Worm (Caenorhabditis elegans) whole organism, young adult: ENCODE data around the gene tor-1.

Experiments
- F22D6.2 ChIP-seq: sonication (generic microtip); optimal IDR thresholded peaks from 2 replicates; lab custom pipeline; 2016; ENCODE audit warnings: mild to moderate bottlenecking, missing genetic modification characterization, missing compliant biosample characterization
- F52B5.7 ChIP-seq: sonication (generic microtip); optimal IDR thresholded peaks from 2 replicates; lab custom pipeline; 2016; ENCODE audit warnings: mild to moderate bottlenecking, missing genetic modification characterization, missing compliant biosample characterization
- K11D2.4 ChIP-seq: fragments of 200-800 bp; sonication (Bioruptor generic); IDR thresholded peaks from 2 replicates; pipeline ENCODE4 v1.3.6; 2022; ENCODE audit warnings: missing genetic modification reagents, missing genetic modification characterization, missing compliant biosample characterization
- Y53F4B.3 ChIP-seq: fragments of 200-800 bp; sonication (Bioruptor generic); IDR thresholded peaks from 2 replicates; pipeline ENCODE4 v1.3.6; 2022; ENCODE audit warnings: missing genetic modification reagents, missing genetic modification characterization, missing compliant biosample characterization
- Y56A3A.18 ChIP-seq: fragments of 200-800 bp; sonication (Bioruptor generic); IDR thresholded peaks from 2 replicates; pipeline ENCODE4 v1.3.6; 2022; ENCODE audit warnings: missing genetic modification reagents, missing genetic modification characterization, missing compliant biosample characterization
- Y67H2A.10 ChIP-seq: fragments of 200-800 bp; sonication (Bioruptor generic); conservative IDR thresholded peaks from 2 replicates; pipeline ENCODE4 v1.3.6; 2022; ENCODE audit warnings: missing genetic modification reagents, missing genetic modification characterization, missing compliant biosample characterization
- ZK185.1 ChIP-seq: sonication (generic microtip); optimal IDR thresholded peaks from 2 replicates; lab custom pipeline; 2016; ENCODE audit warnings: mild to moderate bottlenecking, missing genetic modification characterization, missing compliant biosample characterization; ENCODE audit not compliant: poor library complexity, severe bottlenecking
- ama-1 ChIP-seq, 3 experiments: fragments of 150-350 bp in 1 of 3; sonication (generic microtip) in 2 of 3; optimal IDR thresholded peaks; 2 replicates each; lab custom pipeline; 2014 to 2018; ENCODE audit warnings: missing biosample characterization in 2 of 3, missing genetic modification characterization in 2 of 3, missing genetic modification reagents in 2 of 3
- aptf-2 ChIP-seq: fragments of 200-800 bp; sonication (Bioruptor generic); conservative IDR thresholded peaks from 2 replicates; pipeline ENCODE4 v1.3.6; 2022; ENCODE audit warnings: missing genetic modification reagents, missing genetic modification characterization, missing compliant biosample characterization
- attf-6 ChIP-seq: fragments of 200-800 bp; sonication (Bioruptor generic); IDR thresholded peaks from 2 replicates; pipeline ENCODE4 v1.3.6; 2022; ENCODE audit warnings: missing genetic modification reagents, missing genetic modification characterization, missing compliant biosample characterization
- bed-1 ChIP-seq: fragments of 200-800 bp; sonication (Bioruptor generic); IDR thresholded peaks from 2 replicates; pipeline ENCODE4 v1.3.6; 2022; ENCODE audit warnings: missing genetic modification reagents, missing genetic modification characterization, missing compliant biosample characterization
- ccch-3 ChIP-seq: fragments of 200-800 bp; sonication (Bioruptor generic); optimal IDR thresholded peaks from 2 replicates; lab custom pipeline; 2018; ENCODE audit warnings: mild to moderate bottlenecking, missing genetic modification characterization, missing compliant biosample characterization
- cebp-2 ChIP-seq: fragments of 200-800 bp; sonication (Bioruptor generic); IDR thresholded peaks from 2 replicates; pipeline ENCODE4 v1.3.6; 2022; ENCODE audit warnings: missing genetic modification characterization, missing compliant biosample characterization
- ceh-40 ChIP-seq: fragments of 200-800 bp; sonication (Bioruptor generic); IDR thresholded peaks from 2 replicates; pipeline ENCODE4 v1.3.6; 2022; ENCODE audit warnings: missing genetic modification characterization, missing compliant biosample characterization
- ceh-58 ChIP-seq: fragments of 200-800 bp; sonication (Bioruptor generic); IDR thresholded peaks from 2 replicates; pipeline ENCODE4 v1.3.6; 2022; ENCODE audit warnings: missing genetic modification characterization, missing compliant biosample characterization
- ceh-79 ChIP-seq: sonication (generic microtip); optimal IDR thresholded peaks from 2 replicates; lab custom pipeline; 2017; ENCODE audit warnings: mild to moderate bottlenecking, missing genetic modification characterization, missing compliant biosample characterization
- ceh-91 ChIP-seq: fragments of 200-800 bp; sonication (Bioruptor generic); IDR thresholded peaks from 2 replicates; pipeline ENCODE4 v1.3.6; 2022; ENCODE audit warnings: missing genetic modification reagents, missing genetic modification characterization, missing compliant biosample characterization
- chd-7 ChIP-seq: sonication (generic microtip); optimal IDR thresholded peaks from 2 replicates; lab custom pipeline; 2016; ENCODE audit warnings: mild to moderate bottlenecking, missing genetic modification characterization, moderate library complexity, missing compliant biosample characterization
- die-1 ChIP-seq: sonication (generic microtip); optimal IDR thresholded peaks from 2 replicates; lab custom pipeline; 2016; ENCODE audit warnings: missing genotype, mild to moderate bottlenecking, missing genetic modification characterization, missing compliant biosample characterization
- gei-17 ChIP-seq: fragments of 200-800 bp; sonication (Bioruptor generic); optimal IDR thresholded peaks from 2 replicates; lab custom pipeline; 2018; ENCODE audit warnings: mild to moderate bottlenecking, missing genetic modification characterization, missing compliant biosample characterization
- hlh-26 ChIP-seq: fragments of 200-800 bp; sonication (Bioruptor generic); conservative IDR thresholded peaks from 2 replicates; pipeline ENCODE4 v1.3.6; 2022; ENCODE audit warnings: missing genetic modification reagents, missing genetic modification characterization, missing compliant biosample characterization
- hsf-1 ChIP-seq: fragments of 200-800 bp; sonication (Bioruptor generic); IDR thresholded peaks from 2 replicates; pipeline ENCODE4 v1.3.6; 2022; ENCODE audit warnings: missing genetic modification reagents, missing genetic modification characterization, missing compliant biosample characterization
- lin-35 ChIP-seq, 3 experiments: fragments of 150-350 bp in 2 of 3; sonication (generic microtip) in 1 of 3; optimal IDR thresholded peaks; 2 replicates each; lab custom pipeline; 2014 to 2018; ENCODE audit warnings: missing biosample characterization in 3 of 3, missing genetic modification characterization in 3 of 3, missing genetic modification reagents in 3 of 3
- lin-54 ChIP-seq: fragments of 200-800 bp; sonication (Bioruptor generic); optimal IDR thresholded peaks from 2 replicates; lab custom pipeline; 2018; ENCODE audit warnings: mild to moderate bottlenecking, missing genetic modification characterization, missing compliant biosample characterization
- lsy-27 ChIP-seq: sonication (generic microtip); optimal IDR thresholded peaks from 2 replicates; lab custom pipeline; 2017; ENCODE audit warnings: missing genetic modification characterization, mild to moderate bottlenecking, missing compliant biosample characterization, antibody characterized with exemption, missing genotype, borderline replicate concordance; ENCODE audit not compliant: insufficient read depth
- madf-10 ChIP-seq: sonication (generic microtip); optimal IDR thresholded peaks from 2 replicates; lab custom pipeline; 2016; ENCODE audit warnings: mild to moderate bottlenecking, missing genetic modification characterization, missing compliant biosample characterization
- madf-3 ChIP-seq: fragments of 200-800 bp; sonication (Bioruptor generic); IDR thresholded peaks from 2 replicates; pipeline ENCODE4 v1.3.6; 2022; ENCODE audit warnings: missing genetic modification reagents, missing genetic modification characterization, missing compliant biosample characterization
- mes-4 ChIP-seq: sonication (generic microtip); optimal IDR thresholded peaks from 2 replicates; lab custom pipeline; 2016; ENCODE audit warnings: missing genotype, missing genetic modification characterization, missing compliant biosample characterization
- mxl-1 ChIP-seq: sonication (generic microtip); optimal IDR thresholded peaks from 2 replicates; lab custom pipeline; 2016; ENCODE audit warnings: missing genetic modification characterization, missing compliant biosample characterization
- nfya-1 ChIP-seq: sonication (generic microtip); optimal IDR thresholded peaks from 2 replicates; lab custom pipeline; 2017; ENCODE audit warnings: antibody characterized with exemption, missing compliant biosample characterization, missing genetic modification characterization, borderline replicate concordance; ENCODE audit not compliant: insufficient read depth
- nhr-179 ChIP-seq: sonication (generic microtip); optimal IDR thresholded peaks from 2 replicates; lab custom pipeline; 2016; ENCODE audit warnings: mild to moderate bottlenecking, missing genetic modification characterization, missing compliant biosample characterization
- pha-4 ChIP-seq: fragments of 150-350 bp; sonication (generic microtip); optimal IDR thresholded peaks from 2 replicates; lab custom pipeline; 2014; ENCODE audit warnings: missing biosample characterization, missing genetic modification reagents, missing genetic modification characterization
- rcor-1 ChIP-seq: fragments of 200-800 bp; sonication (Bioruptor generic); IDR thresholded peaks from 2 replicates; pipeline ENCODE4 v1.3.6; 2022; ENCODE audit warnings: missing genetic modification reagents, missing genetic modification characterization, missing compliant biosample characterization
- rec-8 ChIP-seq, 2 experiments: sonication (generic microtip); optimal IDR thresholded peaks; 2 replicates each; lab custom pipeline; 2016; ENCODE audit warnings: mild to moderate bottlenecking in 2 of 2, missing genetic modification characterization in 2 of 2, missing genetic modification reagents in 2 of 2, missing genotype in 2 of 2, missing biosample characterization in 1 of 2, missing compliant biosample characterization in 1 of 2, moderate library complexity in 1 of 2
- sea-2 ChIP-seq: fragments of 200-800 bp; sonication (Bioruptor generic); IDR thresholded peaks from 2 replicates; pipeline ENCODE4 v1.3.6; 2022; ENCODE audit warnings: missing genetic modification characterization, missing compliant biosample characterization
- snpc-1.3 ChIP-seq: sonication (generic microtip); optimal IDR thresholded peaks from 2 replicates; lab custom pipeline; 2017; ENCODE audit warnings: missing genetic modification characterization, mild to moderate bottlenecking, missing compliant biosample characterization, antibody characterized with exemption, moderate library complexity, missing genotype, missing genetic modification reagents; ENCODE audit not compliant: insufficient read depth
- snpc-3.4 ChIP-seq: sonication (generic microtip); optimal IDR thresholded peaks from 2 replicates; lab custom pipeline; 2017; ENCODE audit warnings: missing genetic modification characterization, mild to moderate bottlenecking, missing compliant biosample characterization, antibody characterized with exemption, moderate library complexity, missing genotype, missing genetic modification reagents
- tbp1 ChIP-seq: fragments of 200-800 bp; sonication (Bioruptor generic); optimal IDR thresholded peaks from 2 replicates; lab custom pipeline; 2018; ENCODE audit warnings: mild to moderate bottlenecking, missing genetic modification characterization, missing compliant biosample characterization
- tlf-1 ChIP-seq: fragments of 200-800 bp; sonication (Bioruptor generic); optimal IDR thresholded peaks from 2 replicates; lab custom pipeline; 2018; ENCODE audit warnings: mild to moderate bottlenecking, missing genetic modification characterization, missing compliant biosample characterization
- unc-130 ChIP-seq: sonication (generic microtip); optimal IDR thresholded peaks from 2 replicates; lab custom pipeline; 2016; ENCODE audit warnings: missing genetic modification reagents, missing genetic modification characterization, missing compliant biosample characterization
- zfh-2 ChIP-seq: fragments of 200-800 bp; sonication (Bioruptor generic); conservative IDR thresholded peaks from 2 replicates; pipeline ENCODE4 v1.3.6; 2022; ENCODE audit warnings: missing genetic modification reagents, missing genetic modification characterization, missing compliant biosample characterization
- ztf-22 ChIP-seq: fragments of 200-800 bp; sonication (Bioruptor generic); optimal IDR thresholded peaks from 2 replicates; lab custom pipeline; 2018; ENCODE audit warnings: mild to moderate bottlenecking, missing genetic modification characterization, moderate library complexity, missing compliant biosample characterization

The tor-1 gene

DNA sequence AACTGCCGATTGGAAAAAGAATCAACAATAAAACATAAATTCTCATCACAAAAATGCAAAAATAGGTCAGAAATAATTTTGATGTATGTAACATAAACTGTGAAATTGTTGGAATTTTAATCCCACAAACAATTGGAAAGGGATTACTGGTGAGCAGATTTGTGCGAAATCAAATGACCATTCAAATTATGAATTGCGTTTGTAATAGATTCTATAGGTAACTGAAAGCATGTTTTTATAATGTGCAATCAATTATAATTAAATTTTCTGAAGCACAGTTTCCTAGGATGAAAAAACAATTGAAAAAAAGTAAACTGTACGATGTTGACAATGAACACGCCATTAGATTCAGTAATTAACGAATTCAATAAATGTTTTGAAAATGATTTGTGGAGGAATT, at the start of gene tor-1:
Gene tor-1 (minus strand): TSS at position 101 of the 400 bp plus-strand sequence.
- TF ChIP-seq ceh-40 (GFP tag; lab: Robert Waterston, UW) (no peak), hsf-1 (GFP tag; lab: Robert Waterston, UW) (no peak), lin-54 (no peak), rcor-1 (GFP tag; lab: Robert Waterston, UW) (no peak), tbp1 (GFP tag; lab: Kevin White, UChicago) (no peak), Y53F4B.3 (GFP tag; lab: Robert Waterston, UW) (no peak), lin-35 (GFP tag; optimal IDR thresholded peaks at IDR 0.05; lab: Kevin White, UChicago) (no peak), Y67H2A.10 (GFP tag; lab: Robert Waterston, UW) (no peak), unc-130 (GFP tag; lab: Kevin White, UChicago) (no peak), F52B5.7 (tag; lab: Kevin White, UChicago) (no peak)

DNA sequence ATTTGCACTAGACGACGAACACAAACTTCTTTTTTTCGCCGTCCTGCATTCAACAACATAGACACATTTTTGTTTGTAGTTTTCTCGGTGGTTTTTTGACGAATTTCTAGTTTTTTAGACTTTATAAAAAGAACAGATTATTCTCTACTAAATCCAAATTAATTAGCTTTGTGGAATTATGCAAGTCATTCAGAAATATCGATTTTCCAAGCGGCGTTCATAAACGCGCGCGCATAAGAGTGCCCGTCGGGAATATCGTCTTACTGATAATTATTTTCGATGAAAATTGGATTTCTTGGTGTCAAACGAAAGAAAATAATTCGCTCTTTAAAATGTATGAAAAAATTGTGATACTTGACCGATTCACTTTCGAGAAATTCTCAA, 49.0 kb upstream of the tor-1 start:
- TF ChIP-seq pha-4 (tag; lab: Kevin White, UChicago) (no peak), ceh-79 (tag; lab: Kevin White, UChicago) (no peak), tlf-1 (GFP tag; lab: Kevin White, UChicago) (no peak), bed-1 (no peak), Y56A3A.18 (GFP tag; lab: Robert Waterston, UW) (no peak), aptf-2 (no peak), unc-130 (GFP tag; lab: Kevin White, UChicago) (no peak), rcor-1 (GFP tag; lab: Robert Waterston, UW) (no peak)

DNA sequence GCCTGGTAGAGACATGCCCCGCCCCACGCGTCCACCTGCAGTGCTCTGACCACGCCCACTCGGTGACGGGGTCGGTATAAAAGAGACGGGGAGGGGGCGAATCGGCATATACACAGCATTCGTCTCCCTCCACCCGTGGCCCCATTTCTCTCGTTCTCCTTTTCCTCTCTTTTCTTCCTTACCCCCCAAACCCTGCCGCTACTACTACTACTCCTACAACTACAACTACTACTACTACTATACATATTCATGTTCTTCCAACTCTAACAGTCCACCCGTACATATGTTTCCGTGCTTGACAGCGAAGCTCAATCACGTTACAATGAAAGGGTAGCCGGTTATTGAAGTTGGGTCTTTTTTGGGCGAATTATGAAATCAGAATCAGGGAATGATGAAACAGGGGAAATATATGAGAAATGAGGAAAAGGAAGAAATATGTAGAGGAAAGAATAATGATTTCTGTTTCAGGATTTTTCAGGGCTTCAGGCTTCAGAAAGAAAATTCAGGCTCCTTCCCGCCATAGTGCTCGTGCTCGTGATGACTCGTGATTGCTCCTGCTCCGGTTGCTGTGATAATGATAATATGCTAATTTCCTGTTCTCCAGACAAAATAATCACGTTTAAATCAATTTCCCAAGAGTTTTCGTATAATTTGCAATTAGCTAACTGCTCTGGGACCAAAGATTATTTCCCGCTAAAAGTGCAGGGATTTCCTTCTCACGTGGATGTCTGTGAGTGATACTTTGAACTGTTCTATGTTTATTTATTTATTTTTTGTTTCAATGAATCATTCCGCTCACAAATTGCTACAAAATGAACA, 48.4 kb upstream of the tor-1 start:
- TF ChIP-seq sea-2 (no peak), nhr-179 (peak; percentile 34), tlf-1 (GFP tag; lab: Kevin White, UChicago) (peak; percentile 79), gei-17 (GFP tag; lab: Kevin White, UChicago) (peak; percentile 86), lsy-27 (tag; lab: Kevin White, UChicago) (no peak), ccch-3 (GFP tag; lab: Kevin White, UChicago) (no peak), K11D2.4 (GFP tag; lab: Robert Waterston, UW) (peak; percentile 54; the same call in 1 of the 2 replicates), ama-1 (optimal IDR thresholded peaks at IDR 0.05; lab: Kevin White, UChicago) (peak; percentile 100), ama-1 (GFP tag; optimal IDR thresholded peaks at IDR 0.05; lab: Kevin White, UChicago) (peak in 1 of 2 experiments; percentile 70), attf-6 (0 out of 2 replicates have a peak, but pooled peaks have one; percentile 20), F22D6.2 (tag; lab: Kevin White, UChicago) (no peak), Y53F4B.3 (GFP tag; lab: Robert Waterston, UW) (no peak), mes-4 (tag; lab: Kevin White, UChicago) (no peak), madf-10 (tag; lab: Kevin White, UChicago) (peak; percentile 44), madf-3 (GFP tag; lab: Robert Waterston, UW) (no peak; the same call in 1 of the 2 replicates), ceh-58 (GFP tag; lab: Robert Waterston, UW) (no peak), mxl-1 (tag; lab: Kevin White, UChicago) (peak; percentile 38), ztf-22 (GFP tag; lab: Kevin White, UChicago) (no peak), snpc-1.3 (no peak), hlh-26 (0 out of 2 replicates have a peak, but pooled peaks have one; percentile 35), rcor-1 (GFP tag; lab: Robert Waterston, UW) (peak; percentile 48), zfh-2 (no peak; the same call in 1 of the 2 replicates), ZK185.1 (tag; lab: Kevin White, UChicago) (peak; percentile 76), die-1 (peak; percentile 37), rec-8 (tag; optimal IDR thresholded peaks at IDR 0.05; lab: Kevin White, UChicago) (no peak), snpc-3.4 (tag; lab: Kevin White, UChicago) (no peak), cebp-2 (GFP tag; lab: Robert Waterston, UW) (no peak; the same call in 1 of the 2 replicates), nfya-1 (tag; lab: Kevin White, UChicago) (no peak), ceh-91 (no peak), aptf-2 (no peak), chd-7 (tag; lab: Kevin White, UChicago) (peak; percentile 75)
